Worm (Caenorhabditis elegans): ENCODE results near the gene srsx-6.

Gene srsx-6

DNA sequence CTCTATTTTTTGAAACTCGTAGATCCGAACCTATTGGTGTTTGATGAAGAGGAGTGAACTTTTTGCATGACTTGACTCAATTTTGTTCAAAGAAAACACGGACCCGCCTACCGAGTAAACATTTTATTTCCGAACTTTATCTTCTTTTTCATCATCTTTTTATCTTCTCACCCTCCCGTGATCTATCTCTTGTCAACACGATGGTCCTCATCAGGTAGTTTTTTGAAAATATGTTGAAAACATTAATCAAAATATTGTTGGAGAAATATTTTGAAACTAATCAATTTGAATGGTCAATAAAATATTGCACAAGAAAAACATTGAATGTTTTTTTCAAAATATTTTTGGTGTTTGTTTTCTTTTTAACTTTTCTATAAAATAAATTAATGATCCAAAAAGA, 18.5 kb upstream of the srsx-6 start:
- no peak for TF ChIP-seq sma-3 (GFP tag; optimal IDR thresholded peaks at IDR 0.05)
- TF ChIP-seq lin-13 (GFP tag; optimal IDR thresholded peaks at IDR 0.05): no peak
- no peak for TF ChIP-seq fos-1 (tag; optimal IDR thresholded peaks at IDR 0.05)
- TF ChIP-seq mbf-1 (tag; optimal IDR thresholded peaks at IDR 0.05): no peak
- no peak for TF ChIP-seq nhr-6 (tag; optimal IDR thresholded peaks at IDR 0.05)
- TF ChIP-seq sem-4 (tag; optimal IDR thresholded peaks at IDR 0.05): no peak
- no peak for TF ChIP-seq unc-62 (GFP tag; optimal IDR thresholded peaks at IDR 0.05)
- no peak for TF ChIP-seq mab-5 (tag; optimal IDR thresholded peaks at IDR 0.05)
- TF ChIP-seq ceh-16 (tag; optimal IDR thresholded peaks at IDR 0.05): no peak
- no peak for TF ChIP-seq ztf-1 (GFP tag; conservative IDR thresholded peaks at IDR 0.05)
- TF ChIP-seq peb-1 (tag; optimal IDR thresholded peaks at IDR 0.05): no peak
- TF ChIP-seq ztf-4 (tag; optimal IDR thresholded peaks at IDR 0.05): no peak
- no peak for TF ChIP-seq nhr-10 (tag; optimal IDR thresholded peaks at IDR 0.05)
- no peak for TF ChIP-seq nhr-25 (tag; optimal IDR thresholded peaks at IDR 0.05)

DNA sequence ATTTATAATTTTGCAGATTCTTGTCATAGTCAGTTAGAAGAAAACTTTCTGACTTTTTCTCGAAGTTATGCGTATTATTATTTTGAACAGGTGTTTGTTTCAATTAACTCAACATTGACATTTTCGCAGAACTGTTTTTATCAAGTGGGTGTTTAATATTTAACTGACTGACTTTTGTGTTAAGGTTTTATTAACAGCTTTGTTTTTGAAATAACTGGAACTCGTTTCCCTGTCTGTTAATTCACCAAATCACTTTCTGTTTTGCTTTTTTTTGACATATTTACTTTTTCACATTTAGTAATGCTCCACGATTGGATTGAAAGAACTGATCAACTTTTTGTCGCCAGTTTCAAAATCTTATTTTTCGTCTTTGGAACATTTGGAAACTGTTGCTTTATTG, 1.4 kb upstream of the srsx-6 start, which contains the start of gene srsx-7:
TSS of gene srsx-7 (plus strand) at position 301 of the 400 bp plus-strand sequence.
- TF ChIP-seq snpc-4 (tag; optimal IDR thresholded peaks at IDR 0.05) (no peak), R02D3.7 (tag; optimal IDR thresholded peaks at IDR 0.05) (no peak), egl-27 (tag; optimal IDR thresholded peaks at IDR 0.05) (no peak), ama-1 (optimal IDR thresholded peaks at IDR 0.05) (no peak), elt-1 (tag; optimal IDR thresholded peaks at IDR 0.05) (no peak), peb-1 (tag; optimal IDR thresholded peaks at IDR 0.05) (no peak), ztf-4 (tag; optimal IDR thresholded peaks at IDR 0.05) (no peak), mab-5 (tag; optimal IDR thresholded peaks at IDR 0.05) (no peak), zag-1 (tag; optimal IDR thresholded peaks at IDR 0.05) (no peak), C34F6.9 (tag; optimal IDR thresholded peaks at IDR 0.05) (no peak), unc-62 (GFP tag; optimal IDR thresholded peaks at IDR 0.05) (no peak), ztf-11 (tag; optimal IDR thresholded peaks at IDR 0.05) (no peak)

DNA sequence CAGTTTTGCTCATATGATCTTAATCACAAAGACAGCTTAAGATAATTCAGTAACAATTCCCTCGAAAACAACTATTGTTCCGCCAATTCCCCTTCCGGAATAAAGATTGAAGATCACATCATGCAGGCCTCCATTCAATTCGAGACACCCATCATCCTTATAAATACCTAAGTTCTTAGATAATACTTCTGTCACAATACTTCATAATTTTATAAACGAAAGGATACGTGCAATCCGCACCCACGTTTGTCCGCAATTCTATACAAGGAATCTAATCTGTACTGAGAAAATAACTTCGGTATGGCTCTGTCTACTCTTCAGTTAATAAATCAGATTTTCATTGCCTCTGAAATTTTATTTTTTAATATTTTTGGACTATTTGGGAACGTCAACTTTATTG, 1.8 kb downstream of the srsx-6 start, which contains the start of gene srsx-5:
TSS of gene srsx-5 (plus strand) at position 301 of the 400 bp plus-strand sequence.
- TF ChIP-seq nhr-129 (tag; optimal IDR thresholded peaks at IDR 0.05): no peak
- no peak for TF ChIP-seq peb-1 (tag; optimal IDR thresholded peaks at IDR 0.05)
- no peak for TF ChIP-seq C34F6.9 (tag; optimal IDR thresholded peaks at IDR 0.05)
- no peak for TF ChIP-seq nhr-23 (tag; optimal IDR thresholded peaks at IDR 0.05)
- no peak for TF ChIP-seq sma-9 (GFP tag; optimal IDR thresholded peaks at IDR 0.05)
- TF ChIP-seq sma-9 (tag; optimal IDR thresholded peaks at IDR 0.05): no peak
- no peak for TF ChIP-seq snpc-4 (tag; optimal IDR thresholded peaks at IDR 0.05)
- no peak for TF ChIP-seq ztf-4 (tag; optimal IDR thresholded peaks at IDR 0.05)
- TF ChIP-seq nhr-21 (tag; optimal IDR thresholded peaks at IDR 0.05): no peak

DNA sequence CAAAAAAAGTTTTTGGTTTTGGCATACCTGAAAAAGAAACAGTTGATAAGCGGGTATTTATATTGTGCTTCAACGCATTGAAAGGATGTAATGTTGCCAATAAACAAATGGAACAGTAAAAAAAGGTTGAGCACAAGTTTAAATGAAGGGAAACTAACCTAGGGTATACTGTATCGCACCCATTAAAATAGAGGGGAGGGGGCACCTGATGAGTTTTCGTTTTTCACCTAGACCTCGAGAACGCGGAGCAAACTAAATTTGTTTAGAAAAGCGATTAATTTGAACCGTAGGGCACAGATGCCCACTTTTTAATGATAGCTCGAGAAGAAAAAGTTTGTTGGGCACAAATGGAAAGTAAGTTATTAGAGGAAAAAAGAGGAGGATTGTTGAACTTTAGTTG, 6.1 kb downstream of the srsx-6 start, which contains the start of gene ncx-10:
TSS of gene ncx-10 (minus strand) at position 101 of the 400 bp plus-strand sequence.
- no peak for TF ChIP-seq elt-1 (tag; optimal IDR thresholded peaks at IDR 0.05)
- TF ChIP-seq ceh-16 (tag; optimal IDR thresholded peaks at IDR 0.05): no peak
- TF ChIP-seq sma-3 (GFP tag; optimal IDR thresholded peaks at IDR 0.05): no peak
- no peak for TF ChIP-seq lin-39 (tag; optimal IDR thresholded peaks at IDR 0.05)
- TF ChIP-seq unc-55 (GFP tag; optimal IDR thresholded peaks at IDR 0.05): no peak
- TF ChIP-seq skn-1 (tag; optimal IDR thresholded peaks at IDR 0.05): no peak
- TF ChIP-seq lin-11 (tag; optimal IDR thresholded peaks at IDR 0.05): no peak
- no peak for TF ChIP-seq sma-9 (GFP tag; optimal IDR thresholded peaks at IDR 0.05)
- TF ChIP-seq sma-9 (tag; optimal IDR thresholded peaks at IDR 0.05): no peak
- TF ChIP-seq nhr-12 (tag; optimal IDR thresholded peaks at IDR 0.05): no peak
- TF ChIP-seq ama-1 (optimal IDR thresholded peaks at IDR 0.05): no peak
- TF ChIP-seq Y55F3AM.14 (GFP tag; optimal IDR thresholded peaks at IDR 0.05): no peak
- TF ChIP-seq nhr-25 (tag; optimal IDR thresholded peaks at IDR 0.05): no peak
- TF ChIP-seq aly-2 (tag; optimal IDR thresholded peaks at IDR 0.05): no peak

DNA sequence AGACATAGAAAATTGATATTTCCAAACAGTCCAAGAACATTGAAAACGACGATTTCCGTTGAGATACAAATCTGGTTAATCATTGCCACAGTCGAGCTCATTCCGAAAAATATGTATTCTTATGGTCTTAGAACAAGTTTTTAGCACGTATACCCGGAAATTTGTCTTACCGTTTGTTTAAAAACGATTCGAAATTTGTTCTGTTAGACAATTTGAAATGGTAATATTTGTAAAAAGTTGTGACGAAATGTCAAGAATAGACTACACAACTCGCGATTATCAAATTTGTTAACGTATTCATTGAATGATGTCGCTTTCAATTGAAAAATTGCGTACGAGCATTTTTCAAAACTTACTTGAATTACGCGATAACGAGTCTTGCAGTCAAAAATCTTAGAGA, 10.3 kb downstream of the srsx-6 start, which contains the start of gene srsx-3:
TSS of gene srsx-3 (minus strand) at position 101 of the 400 bp plus-strand sequence.
- TF ChIP-seq snpc-4 (tag; optimal IDR thresholded peaks at IDR 0.05) (no peak), unc-55 (GFP tag; optimal IDR thresholded peaks at IDR 0.05) (no peak), alr-1 (tag; optimal IDR thresholded peaks at IDR 0.05) (no peak), nhr-10 (tag; optimal IDR thresholded peaks at IDR 0.05) (no peak), nhr-23 (tag; optimal IDR thresholded peaks at IDR 0.05) (no peak), nhr-237 (tag; optimal IDR thresholded peaks at IDR 0.05) (no peak), nhr-77 (tag; optimal IDR thresholded peaks at IDR 0.05) (no peak), Y55F3AM.14 (GFP tag; optimal IDR thresholded peaks at IDR 0.05) (no peak), F13H6.1 (tag; optimal IDR thresholded peaks at IDR 0.05) (no peak), unc-62 (GFP tag; optimal IDR thresholded peaks at IDR 0.05) (no peak), gmeb-1 (tag; optimal IDR thresholded peaks at IDR 0.05) (no peak), lin-39 (tag; optimal IDR thresholded peaks at IDR 0.05) (no peak), sma-9 (GFP tag; optimal IDR thresholded peaks at IDR 0.05) (no peak), sma-9 (tag; optimal IDR thresholded peaks at IDR 0.05) (no peak), R02D3.7 (tag; optimal IDR thresholded peaks at IDR 0.05) (no peak), ZK546.5 (tag; optimal IDR thresholded peaks at IDR 0.05) (no peak), elt-1 (tag; optimal IDR thresholded peaks at IDR 0.05) (no peak), unc-39 (tag; optimal IDR thresholded peaks at IDR 0.05) (no peak)

Measured in whole organism, L2 larva.